Worm (Caenorhabditis elegans) whole organism, L3 larva: ENCODE measurements around the gene F38E9.1.

Experiments
- R02D3.7 ChIP-seq: fragments of 150-350 bp; optimal IDR thresholded peaks from 2 replicates; lab custom pipeline; 2014; ENCODE audit warnings: missing biosample characterization, missing genetic modification characterization
- ZK546.5 ChIP-seq: sonication (generic microtip); optimal IDR thresholded peaks from 2 replicates; lab custom pipeline; 2017; ENCODE audit warnings: missing biosample characterization, missing genetic modification characterization
- aly-2 ChIP-seq: fragments of 150-350 bp; optimal IDR thresholded peaks from 2 replicates; lab custom pipeline; 2014; ENCODE audit warnings: missing biosample characterization, missing genetic modification characterization
- ama-1 ChIP-seq: fragments of 150-350 bp; optimal IDR thresholded peaks from 2 replicates; lab custom pipeline; 2018
- ceh-16 ChIP-seq: sonication (generic microtip); optimal IDR thresholded peaks from 2 replicates; lab custom pipeline; 2017; ENCODE audit warnings: missing biosample characterization, missing genetic modification characterization
- ceh-82 ChIP-seq: fragments of 150-350 bp; optimal IDR thresholded peaks from 2 replicates; lab custom pipeline; 2014; ENCODE audit warnings: missing biosample characterization, missing genetic modification characterization
- daf-12 ChIP-seq: fragments of 150-350 bp; optimal IDR thresholded peaks from 2 replicates; lab custom pipeline; 2014; ENCODE audit warnings: missing biosample characterization, missing genetic modification reagents, missing genetic modification characterization
- egl-27 ChIP-seq: sonication (generic microtip); optimal IDR thresholded peaks from 4 replicates; lab custom pipeline; 2017; ENCODE audit warnings: missing biosample characterization, missing genetic modification reagents, missing genetic modification characterization
- egl-5 ChIP-seq: fragments of 150-350 bp; optimal IDR thresholded peaks from 2 replicates; lab custom pipeline; 2017; ENCODE audit warnings: missing biosample characterization, missing genetic modification reagents, missing genetic modification characterization, inconsistent platforms
- elt-1 ChIP-seq: fragments of 150-350 bp; optimal IDR thresholded peaks from 2 replicates; lab custom pipeline; 2014; ENCODE audit warnings: missing biosample characterization, missing genetic modification characterization
- elt-3 ChIP-seq, 3 experiments: fragments of 150-350 bp in 1 of 3; sonication (generic microtip) in 2 of 3; optimal IDR thresholded peaks; 2 replicates in 2 of 3; 4 replicates in 1 of 3; lab custom pipeline; 2014 to 2017; ENCODE audit warnings: missing biosample characterization in 3 of 3, missing genetic modification characterization in 3 of 3
- eor-1 ChIP-seq, 2 experiments: fragments of 150-350 bp; optimal IDR thresholded peaks; 2 replicates each; lab custom pipeline; 2014 to 2018; ENCODE audit warnings: missing biosample characterization in 2 of 2, missing genetic modification characterization in 2 of 2
- fkh-10 ChIP-seq: sonication (generic microtip); optimal IDR thresholded peaks from 2 replicates; lab custom pipeline; 2017; ENCODE audit warnings: missing biosample characterization, missing genetic modification reagents, missing genetic modification characterization
- fkh-2 ChIP-seq: fragments of 150-350 bp; optimal IDR thresholded peaks from 2 replicates; lab custom pipeline; 2014; ENCODE audit warnings: missing biosample characterization, missing genetic modification reagents, missing genetic modification characterization
- fos-1 ChIP-seq: fragments of 150-350 bp; optimal IDR thresholded peaks from 2 replicates; lab custom pipeline; 2014; ENCODE audit warnings: missing biosample characterization, missing genetic modification characterization
- hmg-11 ChIP-seq: sonication (generic microtip); optimal IDR thresholded peaks from 2 replicates; lab custom pipeline; 2016; ENCODE audit warnings: missing genetic modification characterization, missing compliant biosample characterization
- jun-1 ChIP-seq: fragments of 150-350 bp; optimal IDR thresholded peaks from 2 replicates; lab custom pipeline; 2014; ENCODE audit warnings: missing biosample characterization, missing genetic modification reagents, missing genetic modification characterization
- lin-15B ChIP-seq: fragments of 150-350 bp; optimal IDR thresholded peaks from 2 replicates; lab custom pipeline; 2014; ENCODE audit warnings: missing biosample characterization, missing genetic modification characterization
- mdl-1 ChIP-seq: fragments of 150-350 bp; optimal IDR thresholded peaks from 2 replicates; lab custom pipeline; 2014; ENCODE audit warnings: missing biosample characterization, missing genetic modification characterization
- mml-1 ChIP-seq: fragments of 150-350 bp; sonication (generic microtip); optimal IDR thresholded peaks from 3 replicates; lab custom pipeline; 2014; ENCODE audit warnings: missing biosample characterization, missing genetic modification characterization
- nfya-1 ChIP-seq: sonication (generic microtip); optimal IDR thresholded peaks from 2 replicates; lab custom pipeline; 2017; ENCODE audit warnings: missing genetic modification characterization, mild to moderate bottlenecking, missing compliant biosample characterization, antibody characterized with exemption, moderate library complexity; ENCODE audit not compliant: insufficient read depth
- nhr-11 ChIP-seq: fragments of 150-350 bp; optimal IDR thresholded peaks from 2 replicates; lab custom pipeline; 2014; ENCODE audit warnings: missing biosample characterization, missing genetic modification characterization
- nhr-12 ChIP-seq: fragments of 150-350 bp; optimal IDR thresholded peaks from 2 replicates; lab custom pipeline; 2014; ENCODE audit warnings: missing biosample characterization, missing genetic modification characterization
- nhr-23 ChIP-seq: fragments of 150-350 bp; optimal IDR thresholded peaks from 2 replicates; lab custom pipeline; 2014; ENCODE audit warnings: missing biosample characterization, missing genetic modification reagents, missing genetic modification characterization
- nhr-237 ChIP-seq: fragments of 150-350 bp; optimal IDR thresholded peaks from 2 replicates; lab custom pipeline; 2014; ENCODE audit warnings: missing biosample characterization, missing genetic modification characterization
- nhr-25 ChIP-seq: sonication (generic microtip); optimal IDR thresholded peaks from 2 replicates; lab custom pipeline; 2017; ENCODE audit warnings: missing biosample characterization, missing genetic modification characterization
- nhr-28 ChIP-seq: fragments of 150-350 bp; optimal IDR thresholded peaks from 2 replicates; lab custom pipeline; 2014; ENCODE audit warnings: missing biosample characterization, missing genetic modification characterization
- nhr-43 ChIP-seq: sonication (generic microtip); optimal IDR thresholded peaks from 2 replicates; lab custom pipeline; 2016; ENCODE audit warnings: mild to moderate bottlenecking, missing genetic modification characterization, missing compliant biosample characterization; ENCODE audit not compliant: poor library complexity, severe bottlenecking
- nhr-67 ChIP-seq: fragments of 150-350 bp; optimal IDR thresholded peaks from 2 replicates; lab custom pipeline; 2014; ENCODE audit warnings: missing biosample characterization, missing genetic modification characterization
- nhr-76 ChIP-seq: fragments of 150-350 bp; sonication (generic microtip); optimal IDR thresholded peaks from 5 replicates; lab custom pipeline; 2014; ENCODE audit warnings: missing biosample characterization, missing genetic modification characterization
- nhr-77 ChIP-seq: fragments of 150-350 bp; optimal IDR thresholded peaks from 2 replicates; lab custom pipeline; 2014; ENCODE audit warnings: missing biosample characterization, missing genetic modification characterization
- pha-4 ChIP-seq: fragments of 150-350 bp; optimal IDR thresholded peaks from 2 replicates; lab custom pipeline; 2014; ENCODE audit warnings: missing biosample characterization, missing genetic modification reagents, missing genetic modification characterization
- pqm-1 ChIP-seq: fragments of 150-350 bp; optimal IDR thresholded peaks from 2 replicates; lab custom pipeline; 2017; ENCODE audit warnings: missing biosample characterization, missing genetic modification characterization, inconsistent platforms
- skn-1 ChIP-seq: fragments of 150-350 bp; optimal IDR thresholded peaks from 2 replicates; lab custom pipeline; 2014; ENCODE audit warnings: missing biosample characterization, missing genetic modification characterization
- snpc-4 ChIP-seq: fragments of 150-350 bp; optimal IDR thresholded peaks from 2 replicates; lab custom pipeline; 2014; ENCODE audit warnings: missing biosample characterization, missing genetic modification characterization
- unc-39 ChIP-seq: sonication (generic microtip); optimal IDR thresholded peaks from 4 replicates; lab custom pipeline; 2017; ENCODE audit warnings: missing biosample characterization, missing genetic modification characterization
- zag-1 ChIP-seq: fragments of 150-350 bp; optimal IDR thresholded peaks from 2 replicates; lab custom pipeline; 2014; ENCODE audit warnings: missing biosample characterization, missing genetic modification characterization
- ztf-11 ChIP-seq: fragments of 150-350 bp; optimal IDR thresholded peaks from 2 replicates; lab custom pipeline; 2014; ENCODE audit warnings: missing biosample characterization, missing genetic modification characterization
- ztf-4 ChIP-seq: fragments of 150-350 bp; optimal IDR thresholded peaks from 2 replicates; lab custom pipeline; 2014; ENCODE audit warnings: missing biosample characterization, missing genetic modification characterization

F38E9.1 gene

DNA sequence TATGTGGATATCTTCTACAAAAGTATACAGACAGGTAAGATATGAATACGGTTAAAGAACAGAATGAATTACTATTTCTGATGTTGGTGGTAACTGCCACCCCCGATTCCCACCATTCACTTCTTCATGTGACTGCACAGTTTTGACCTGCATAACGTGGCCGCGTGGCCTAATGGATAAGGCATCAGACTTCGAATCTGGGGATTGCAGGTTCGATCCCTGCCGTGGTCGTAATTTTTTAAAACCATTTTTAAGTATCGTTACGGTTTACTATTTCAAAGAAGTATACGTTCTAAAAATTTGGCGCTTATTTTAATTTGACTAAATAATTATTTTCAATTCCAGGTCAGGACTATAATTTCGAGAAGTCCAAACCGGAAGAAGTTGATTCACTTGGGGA lies 9.5 kb upstream of the F38E9.1 start:
- TF ChIP-seq ZK546.5 (tag; lab: Kevin White, UChicago), result no peak
- no peak for TF ChIP-seq nhr-43 (tag; lab: Kevin White, UChicago)
- TF ChIP-seq ztf-4, result no peak
- TF ChIP-seq nhr-237 (tag; lab: Kevin White, UChicago), result no peak
- TF ChIP-seq skn-1 (tag; lab: Kevin White, UChicago), result no peak
- no peak for TF ChIP-seq nfya-1 (tag; lab: Kevin White, UChicago)
- TF ChIP-seq nhr-67, result no peak
- no peak for TF ChIP-seq egl-5 (tag; lab: Kevin White, UChicago)
- TF ChIP-seq ceh-82 (tag; lab: Kevin White, UChicago), result no peak
- TF ChIP-seq nhr-23 (tag; lab: Kevin White, UChicago), result no peak
- TF ChIP-seq nhr-77 (tag; lab: Kevin White, UChicago), result no peak
- no peak for TF ChIP-seq mdl-1 (tag; lab: Kevin White, UChicago)
- no peak for TF ChIP-seq egl-27 (tag; lab: Kevin White, UChicago)
- no peak for TF ChIP-seq fos-1 (tag; lab: Kevin White, UChicago)
- no peak for TF ChIP-seq jun-1 (tag; lab: Kevin White, UChicago)
- no peak for TF ChIP-seq R02D3.7 (tag; lab: Kevin White, UChicago)

ce11 chrX:16466157-16466556 lies 4.7 kb upstream of the F38E9.1 start:
- TF ChIP-seq nhr-25 (tag; lab: Kevin White, UChicago) (no peak), pqm-1 (tag; lab: Kevin White, UChicago) (no peak), unc-39 (tag; lab: Kevin White, UChicago) (no peak), elt-3 (tag; optimal IDR thresholded peaks at IDR 0.05; lab: Kevin White, UChicago) (no peak), fkh-2 (tag; lab: Kevin White, UChicago) (no peak), nhr-67 (no peak), hmg-11 (tag; lab: Kevin White, UChicago) (no peak), nhr-11 (no peak), daf-12 (no peak), snpc-4 (no peak), nhr-76 (tag; lab: Kevin White, UChicago) (no peak), zag-1 (tag; lab: Kevin White, UChicago) (no peak), mdl-1 (tag; lab: Kevin White, UChicago) (no peak), ceh-82 (tag; lab: Kevin White, UChicago) (no peak), nhr-43 (tag; lab: Kevin White, UChicago) (no peak)

DNA sequence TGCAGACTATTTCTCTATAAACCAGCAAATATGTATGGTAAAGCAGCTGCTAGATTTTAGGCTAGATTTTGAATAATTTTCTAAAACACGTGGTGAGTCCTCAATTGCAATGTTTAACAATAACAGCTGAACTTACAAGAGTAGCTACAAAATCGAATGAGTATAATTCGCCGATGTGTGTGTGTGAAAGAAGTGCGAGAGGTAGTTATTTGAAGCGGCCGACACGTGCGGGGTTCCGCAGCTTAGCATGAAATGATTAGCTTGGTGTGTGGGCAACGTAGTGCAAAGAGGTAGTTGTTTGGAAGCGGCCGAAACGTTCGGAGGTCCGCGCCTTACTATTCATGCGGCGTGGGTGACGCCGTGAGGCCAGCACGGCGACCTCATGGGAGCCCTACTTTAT lies 2.0 kb upstream of the F38E9.1 start:
- no peak for TF ChIP-seq ceh-16
- no peak for TF ChIP-seq snpc-4

DNA sequence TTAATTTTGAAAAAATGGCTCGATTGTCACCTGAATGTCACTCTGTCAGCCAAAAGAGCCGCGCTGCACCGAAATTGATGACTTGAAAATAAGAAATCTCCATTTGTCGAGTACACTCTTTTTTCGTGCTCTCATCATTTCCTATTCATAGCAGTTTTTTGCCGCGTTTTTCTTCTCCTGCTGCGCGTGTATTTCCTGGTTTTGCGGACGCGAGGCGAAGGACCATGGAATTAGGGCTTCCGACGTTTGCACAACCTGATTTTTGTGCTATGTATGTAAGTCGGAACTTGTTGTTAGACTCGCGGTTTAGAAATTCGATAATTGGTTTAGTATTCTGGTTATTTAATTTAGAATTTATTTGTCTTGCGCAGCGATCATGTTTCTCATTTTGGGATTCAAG lies 9.4 kb downstream of the F38E9.1 start:
- TF ChIP-seq pha-4 (tag; lab: Kevin White, UChicago) (no peak), nhr-23 (tag; lab: Kevin White, UChicago) (no peak), zag-1 (tag; lab: Kevin White, UChicago) (no peak), aly-2 (tag; lab: Kevin White, UChicago) (no peak), skn-1 (tag; lab: Kevin White, UChicago) (no peak), eor-1 (tag; optimal IDR thresholded peaks at IDR 0.05; lab: Kevin White, UChicago) (no peak)

DNA sequence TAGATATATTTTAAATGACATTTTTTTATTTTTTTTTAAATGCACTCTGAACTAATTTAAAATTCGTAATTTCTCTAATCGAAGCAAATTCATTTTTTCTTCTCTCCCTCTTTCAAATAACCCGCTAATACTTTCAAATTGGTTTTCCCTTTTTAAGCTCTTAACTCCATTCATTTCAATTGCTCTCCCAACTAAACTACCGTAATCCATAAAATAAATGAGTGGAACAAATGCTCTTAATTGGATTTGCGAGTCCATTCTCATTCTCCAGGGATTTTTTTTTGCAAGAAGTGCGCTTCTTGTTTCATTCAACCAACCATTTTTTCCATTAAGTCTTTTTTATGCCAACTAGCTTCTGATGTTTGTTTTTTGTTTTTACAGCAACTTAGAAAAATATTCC lies 10.2 kb downstream of the F38E9.1 start:
- TF ChIP-seq R02D3.7 (tag; lab: Kevin White, UChicago) (no peak), eor-1 (tag; optimal IDR thresholded peaks at IDR 0.05; lab: Kevin White, UChicago) (no peak), unc-39 (tag; lab: Kevin White, UChicago) (no peak), egl-5 (tag; lab: Kevin White, UChicago) (no peak), mdl-1 (tag; lab: Kevin White, UChicago) (no peak), ztf-11 (tag; lab: Kevin White, UChicago) (no peak), mml-1 (tag; lab: Kevin White, UChicago) (no peak), pha-4 (tag; lab: Kevin White, UChicago) (no peak), fos-1 (tag; lab: Kevin White, UChicago) (no peak), fkh-10 (no peak), nhr-12 (no peak), lin-15B (tag; lab: Kevin White, UChicago) (no peak), nhr-28 (tag; lab: Kevin White, UChicago) (no peak), nhr-76 (tag; lab: Kevin White, UChicago) (no peak), elt-1 (tag; lab: Kevin White, UChicago) (no peak), ceh-16 (no peak), ama-1 (lab: Kevin White, UChicago) (no peak)
- TF ChIP-seq, all 47 proteins: peak for 0
